Fruit fly (Drosophila melanogaster) whole organism, embryonic: ENCODE results near the gene topi.

Experiments
- Aef1 ChIP-seq: fragments of 200-800 bp; sonication (Bioruptor generic); IDR thresholded peaks from 3 replicates; pipeline ENCODE4 v1.3.6; 2022; ENCODE audit warnings: missing biosample characterization, missing genetic modification characterization
- Awh ChIP-seq: fragments of 200-800 bp; sonication (Bioruptor generic); IDR thresholded peaks from 2 replicates; pipeline ENCODE4, ENCODE4 v1.3.6; 2022; ENCODE audit warnings: missing biosample characterization, missing genetic modification characterization
- B-H1 ChIP-seq: fragments of 200-800 bp; sonication (Bioruptor generic); IDR thresholded peaks from 3 replicates; pipeline ENCODE4 v1.3.6; 2022; ENCODE audit warnings: missing biosample characterization, missing genetic modification characterization
- Bgb ChIP-seq: fragments of 200-800 bp; sonication (Bioruptor generic); IDR thresholded peaks from 2 replicates; pipeline ENCODE4 v1.3.6; 2022; ENCODE audit warnings: missing biosample characterization, missing genetic modification characterization; ENCODE audit not compliant: partially characterized antibody
- BtbVII ChIP-seq: fragments of 200-800 bp; sonication (Bioruptor generic); optimal IDR thresholded peaks from 3 replicates; lab custom pipeline; 2017; ENCODE audit warnings: missing biosample characterization, mild to moderate bottlenecking, missing genetic modification characterization
- CG1024 ChIP-seq: fragments of 200-800 bp; sonication (Bioruptor generic); IDR thresholded peaks from 2 replicates; pipeline ENCODE4 v1.3.6; 2022; ENCODE audit warnings: missing biosample characterization, missing genetic modification characterization
- CG10321 ChIP-seq: fragments of 200-800 bp; sonication (Bioruptor generic); IDR thresholded peaks from 2 replicates; pipeline ENCODE4 v1.3.6; 2022; ENCODE audit warnings: missing biosample characterization, missing genetic modification characterization
- CG10543 ChIP-seq: fragments of 200-800 bp; sonication (Bioruptor generic); optimal IDR thresholded peaks from 3 replicates; lab custom pipeline; 2017; ENCODE audit warnings: missing biosample characterization, mild to moderate bottlenecking, missing genetic modification characterization, moderate library complexity
- CG11696 ChIP-seq: fragments of 200-800 bp; sonication (Bioruptor generic); IDR thresholded peaks from 2 replicates; pipeline ENCODE4 v1.3.6; 2022; ENCODE audit warnings: missing biosample characterization, missing genetic modification characterization
- CG13624 ChIP-seq: fragments of 200-800 bp; sonication (Bioruptor generic); optimal IDR thresholded peaks from 2 replicates; lab custom pipeline; 2016; ENCODE audit warnings: missing biosample characterization, missing genetic modification characterization
- CG15514 ChIP-seq: fragments of 200-800 bp; sonication (Bioruptor generic); optimal IDR thresholded peaks from 3 replicates; lab custom pipeline; 2017; ENCODE audit warnings: missing biosample characterization, missing genetic modification characterization, mild to moderate bottlenecking, moderate library complexity, missing genetic modification reagents
- CG15601 ChIP-seq: fragments of 200-800 bp; sonication (Bioruptor generic); optimal IDR thresholded peaks from 3 replicates; lab custom pipeline; 2019; ENCODE audit warnings: missing biosample characterization, mild to moderate bottlenecking, missing genetic modification characterization, moderate library complexity
- CG17385 ChIP-seq: fragments of 200-800 bp; sonication (Bioruptor generic); optimal IDR thresholded peaks from 3 replicates; lab custom pipeline; 2018; ENCODE audit warnings: missing biosample characterization, mild to moderate bottlenecking, missing genetic modification characterization
- CG18599 ChIP-seq: fragments of 200-800 bp; sonication (Bioruptor generic); optimal IDR thresholded peaks from 3 replicates; lab custom pipeline; 2017; ENCODE audit warnings: missing biosample characterization, missing genetic modification characterization, mild to moderate bottlenecking, moderate library complexity, missing genetic modification reagents
- CG2129 ChIP-seq: fragments of 200-800 bp; sonication (Bioruptor generic); IDR thresholded peaks from 2 replicates; pipeline ENCODE4 v1.3.6; 2022; ENCODE audit warnings: missing biosample characterization, missing genetic modification characterization; ENCODE audit not compliant: partially characterized antibody
- CG2202 ChIP-seq: fragments of 200-800 bp; sonication (Bioruptor generic); optimal IDR thresholded peaks from 2 replicates; lab custom pipeline; 2018; ENCODE audit warnings: missing biosample characterization, mild to moderate bottlenecking, missing genetic modification characterization
- CG2875 ChIP-seq: fragments of 200-800 bp; sonication (Bioruptor generic); optimal IDR thresholded peaks from 2 replicates; lab custom pipeline; 2017; ENCODE audit warnings: missing biosample characterization, mild to moderate bottlenecking, missing genetic modification characterization, missing genetic modification reagents
- CG3163 ChIP-seq: fragments of 200-800 bp; sonication (Bioruptor generic); optimal IDR thresholded peaks from 3 replicates; lab custom pipeline; 2016; ENCODE audit warnings: missing biosample characterization, missing genetic modification characterization
- CG32772 ChIP-seq: fragments of 200-800 bp; sonication (Bioruptor generic); IDR thresholded peaks from 2 replicates; pipeline ENCODE4 v1.3.6; 2022; ENCODE audit warnings: missing biosample characterization, missing genetic modification characterization
- CG3407 ChIP-seq: fragments of 200-800 bp; sonication (Bioruptor generic); optimal IDR thresholded peaks from 2 replicates; lab custom pipeline; 2018; ENCODE audit warnings: missing biosample characterization, mild to moderate bottlenecking, missing genetic modification characterization
- CG34224 ChIP-seq: fragments of 200-800 bp; sonication (Bioruptor generic); IDR thresholded peaks from 3 replicates; pipeline ENCODE4 v1.3.6; 2022; ENCODE audit warnings: missing biosample characterization, missing genetic modification characterization; ENCODE audit not compliant: partially characterized antibody
- CG34376 ChIP-seq: fragments of 200-800 bp; sonication (Bioruptor generic); optimal IDR thresholded peaks from 2 replicates; lab custom pipeline; 2018; ENCODE audit warnings: missing biosample characterization, mild to moderate bottlenecking, missing genetic modification characterization
- CG4617 ChIP-seq: fragments of 200-800 bp; sonication (Bioruptor generic); optimal IDR thresholded peaks from 3 replicates; lab custom pipeline; 2016; ENCODE audit warnings: missing biosample characterization, missing genetic modification characterization, borderline replicate concordance
- CG7556 ChIP-seq: fragments of 200-800 bp; sonication (Bioruptor generic); optimal IDR thresholded peaks from 2 replicates; lab custom pipeline; 2017; ENCODE audit warnings: missing biosample characterization, mild to moderate bottlenecking, missing genetic modification characterization
- CG8359 ChIP-seq: fragments of 200-800 bp; sonication (Bioruptor generic); optimal IDR thresholded peaks from 2 replicates; lab custom pipeline; 2017; ENCODE audit warnings: missing biosample characterization, mild to moderate bottlenecking, missing genetic modification characterization, borderline replicate concordance
- CG9797 ChIP-seq: fragments of 200-800 bp; sonication (Bioruptor generic); optimal IDR thresholded peaks from 3 replicates; lab custom pipeline; 2018; ENCODE audit warnings: missing biosample characterization, mild to moderate bottlenecking, missing genetic modification characterization
- Camta ChIP-seq: fragments of 200-800 bp; sonication (Bioruptor generic); optimal IDR thresholded peaks from 2 replicates; lab custom pipeline; 2016; ENCODE audit warnings: missing biosample characterization, missing genetic modification characterization
- Dad ChIP-seq: fragments of 200-800 bp; sonication (Bioruptor generic); optimal IDR thresholded peaks from 3 replicates; lab custom pipeline; 2016; ENCODE audit warnings: missing biosample characterization, missing genetic modification characterization
- Doc2 ChIP-seq: fragments of 200-800 bp; sonication (Bioruptor generic); IDR thresholded peaks from 2 replicates; pipeline ENCODE4 v1.3.6; 2022; ENCODE audit warnings: missing biosample characterization, missing genetic modification characterization
- Lpt ChIP-seq: fragments of >200 bp; optimal IDR thresholded peaks from 2 replicates; lab custom pipeline; 2018; ENCODE audit warnings: missing biosample characterization, missing genetic modification characterization
- Mes4 ChIP-seq: fragments of 200-800 bp; sonication (Bioruptor generic); optimal IDR thresholded peaks from 2 replicates; lab custom pipeline; 2016; ENCODE audit warnings: missing biosample characterization, missing genetic modification characterization
- NC2β ChIP-seq: fragments of 200-800 bp; sonication (Bioruptor generic); optimal IDR thresholded peaks from 2 replicates; lab custom pipeline; 2016; ENCODE audit warnings: missing biosample characterization, missing genetic modification characterization
- Nf-YC ChIP-seq: fragments of 200-800 bp; optimal IDR thresholded peaks from 3 replicates; lab custom pipeline; 2019; ENCODE audit warnings: missing biosample characterization, mild to moderate bottlenecking, missing genetic modification characterization, moderate library complexity
- Optix ChIP-seq: fragments of 200-800 bp; sonication (Bioruptor generic); IDR thresholded peaks from 3 replicates; pipeline ENCODE4 v1.3.6; 2022; ENCODE audit warnings: missing biosample characterization, missing genetic modification characterization
- Six4 ChIP-seq: fragments of 200-800 bp; sonication (Bioruptor generic); optimal IDR thresholded peaks from 2 replicates; lab custom pipeline; 2016; ENCODE audit warnings: missing biosample characterization, missing genetic modification characterization
- Sox100B ChIP-seq: fragments of 200-800 bp; sonication (Bioruptor generic); optimal IDR thresholded peaks from 3 replicates; lab custom pipeline; 2018; ENCODE audit warnings: missing biosample characterization, mild to moderate bottlenecking, missing genetic modification characterization
- ab ChIP-seq: fragments of 200-800 bp; sonication (Bioruptor generic); optimal IDR thresholded peaks from 2 replicates; lab custom pipeline; 2016; ENCODE audit warnings: missing biosample characterization, missing genetic modification characterization
- br ChIP-seq: fragments of >200 bp; optimal IDR thresholded peaks from 2 replicates; lab custom pipeline; 2017
- crc ChIP-seq: fragments of 200-800 bp; sonication (Bioruptor generic); optimal IDR thresholded peaks from 2 replicates; lab custom pipeline; 2016; ENCODE audit warnings: missing biosample characterization, missing genetic modification characterization
- eve ChIP-seq, 2 experiments: fragments of >200 bp; optimal IDR thresholded peaks; 2 replicates each; lab custom pipeline; 2017; ENCODE audit warnings: missing biosample characterization in 2 of 2, missing genetic modification characterization in 2 of 2
- eyg ChIP-seq: fragments of 200-800 bp; sonication (Bioruptor generic); optimal IDR thresholded peaks from 3 replicates; lab custom pipeline; 2016; ENCODE audit warnings: missing biosample characterization, missing genetic modification characterization
- gfzf ChIP-seq: fragments of 200-800 bp; sonication (Bioruptor generic); optimal IDR thresholded peaks from 2 replicates; lab custom pipeline; 2016; ENCODE audit warnings: missing biosample characterization, mild to moderate bottlenecking, missing genetic modification characterization, moderate library complexity
- gsb ChIP-seq: fragments of 200-800 bp; sonication (Bioruptor generic); IDR thresholded peaks from 2 replicates; pipeline ENCODE4 v1.3.6; 2022; ENCODE audit warnings: missing biosample characterization, missing genetic modification characterization
- hbn ChIP-seq: fragments of 200-800 bp; sonication (Bioruptor generic); IDR thresholded peaks from 2 replicates; pipeline ENCODE4 v1.3.6; 2022; ENCODE audit warnings: missing biosample characterization, missing genetic modification characterization; ENCODE audit not compliant: partially characterized antibody
- insv ChIP-seq, 2 experiments: fragments of 200-800 bp; sonication (Bioruptor generic); optimal IDR thresholded peaks; 3 replicates each; lab custom pipeline; 2016 to 2018; ENCODE audit warnings: missing biosample characterization in 2 of 2, missing genetic modification characterization in 2 of 2
- kah ChIP-seq: fragments of 200-800 bp; sonication (Bioruptor generic); optimal IDR thresholded peaks from 2 replicates; lab custom pipeline; 2018; ENCODE audit warnings: missing biosample characterization, mild to moderate bottlenecking, missing genetic modification characterization
- maf-S ChIP-seq: fragments of 200-800 bp; sonication (Bioruptor generic); optimal IDR thresholded peaks from 2 replicates; lab custom pipeline; 2016; ENCODE audit warnings: missing biosample characterization, missing genetic modification characterization
- oc ChIP-seq: fragments of 200-800 bp; sonication (Bioruptor generic); optimal IDR thresholded peaks from 2 replicates; lab custom pipeline; 2018; ENCODE audit warnings: missing biosample characterization, mild to moderate bottlenecking, missing genetic modification characterization, moderate library complexity
- pho ChIP-seq: fragments of 200-800 bp; sonication (Bioruptor generic); optimal IDR thresholded peaks from 2 replicates; lab custom pipeline; 2016; ENCODE audit warnings: missing biosample characterization, missing genetic modification characterization
- ttk ChIP-seq: fragments of 200-800 bp; sonication (Bioruptor generic); IDR thresholded peaks from 2 replicates; pipeline ENCODE4 v2.1.2; 2022; ENCODE audit warnings: missing biosample characterization, missing genetic modification characterization
- usp ChIP-seq: fragments of >200 bp; optimal IDR thresholded peaks from 2 replicates; lab custom pipeline; 2017; ENCODE audit warnings: missing biosample characterization, missing genetic modification characterization

The topi gene

dm6 chr3R:9808946-9809545 is 34.1 kb downstream of the topi start, which contains the start of gene FBXO11 (continued):
- no peak for TF ChIP-seq CG32772 (GFP tag; lab: Robert Waterston, UW)
- no peak for TF ChIP-seq oc (tag; lab: Kevin White, UChicago)
- TF ChIP-seq Nf-YC (tag; lab: Kevin White, UChicago), result peak; percentile 90
- peak; percentile 7 for TF ChIP-seq NC2β (GFP tag; lab: Kevin White, UChicago)
- TF ChIP-seq Camta (GFP tag; lab: Kevin White, UChicago), result no peak
- peak; percentile 62 for TF ChIP-seq hbn (GFP tag; lab: Robert Waterston, UW)
- no peak for TF ChIP-seq B-H1
- peak; percentile 66 for TF ChIP-seq kah (GFP tag; lab: Kevin White, UChicago)
- TF ChIP-seq CG10321 (GFP tag; lab: Robert Waterston, UW), result peak; percentile 98
- TF ChIP-seq CG2129 (GFP tag; lab: Robert Waterston, UW), result no peak
- TF ChIP-seq crc (GFP tag; lab: Kevin White, UChicago), result no peak
- TF ChIP-seq Bgb (GFP tag; lab: Robert Waterston, UW), result peak; percentile 33; the same call in 1 of the 2 replicates
- TF ChIP-seq CG15601 (tag; lab: Kevin White, UChicago), result peak; percentile 45
- TF ChIP-seq eve (GFP tag; optimal IDR thresholded peaks at IDR 0.05; lab: Kevin White, UChicago), result no peak
- TF ChIP-seq Dad (GFP tag; lab: Kevin White, UChicago), result no peak
- no peak for TF ChIP-seq Sox100B
- TF ChIP-seq br (lab: Kevin White, UChicago), result no peak
- TF ChIP-seq CG8359 (GFP tag; lab: Kevin White, UChicago), result no peak
- no peak for TF ChIP-seq CG18599 (GFP tag; lab: Kevin White, UChicago)
- peak; percentile 30 for TF ChIP-seq BtbVII
- TF ChIP-seq CG17385, result peak; percentile 24
- TF ChIP-seq maf-S (GFP tag; lab: Kevin White, UChicago), result no peak
- TF ChIP-seq usp, result no peak
- peak; percentile 2 for TF ChIP-seq CG10543
- no peak for TF ChIP-seq CG34376
- TF ChIP-seq CG4617 (GFP tag; lab: Kevin White, UChicago), result peak; percentile 100
- no peak for TF ChIP-seq Optix (GFP tag; lab: Robert Waterston, UW)
- TF ChIP-seq Six4, result no peak
- no peak for TF ChIP-seq Doc2 (GFP tag; lab: Robert Waterston, UW)
- no peak for TF ChIP-seq CG2875 (GFP tag; lab: Kevin White, UChicago)
- TF ChIP-seq Lpt, result no peak
- peak; percentile 13; the same call in 1 of the 2 replicates for TF ChIP-seq ttk (GFP tag; lab: Robert Waterston, UW)
- TF ChIP-seq CG11696 (GFP tag; lab: Robert Waterston, UW), result no peak
- TF ChIP-seq Mes4 (GFP tag; lab: Kevin White, UChicago), result no peak
- TF ChIP-seq pho (GFP tag; lab: Kevin White, UChicago), result no peak
- TF ChIP-seq gsb (GFP tag; lab: Robert Waterston, UW), result no peak
- peak; percentile 25 for TF ChIP-seq CG13624
- peak; percentile 89 for TF ChIP-seq CG9797 (GFP tag; lab: Kevin White, UChicago)
- TF ChIP-seq CG3163 (GFP tag; lab: Kevin White, UChicago), result peak; percentile 11
- no peak for TF ChIP-seq CG7556 (GFP tag; lab: Kevin White, UChicago)
- TF ChIP-seq CG1024 (GFP tag; lab: Robert Waterston, UW), result no peak
- TF ChIP-seq Aef1 (GFP tag; lab: Robert Waterston, UW), result no peak
- no peak for TF ChIP-seq Awh (GFP tag; lab: Robert Waterston, UW)
- peak in 1 of 2 experiments; percentile 15 for TF ChIP-seq insv (GFP tag; optimal IDR thresholded peaks at IDR 0.05; lab: Kevin White, UChicago)
- TF ChIP-seq gfzf, result peak; percentile 97
- no peak for TF ChIP-seq eyg (GFP tag; lab: Kevin White, UChicago)
- TF ChIP-seq CG15514 (GFP tag; lab: Kevin White, UChicago), result peak; percentile 40
- TF ChIP-seq CG2202 (tag; lab: Kevin White, UChicago), result no peak
- peak; percentile 16; the same call in 1 of the 3 replicates for TF ChIP-seq CG34224 (GFP tag; lab: Robert Waterston, UW)
- TF ChIP-seq CG3407, result no peak
- TF ChIP-seq ab, result no peak
